Worm (Caenorhabditis elegans) whole organism, young adult: ENCODE measurements around the gene pmk-2.
A peak's percentile ranks its signal among the peaks of the same experiment; 100 is the strongest.

ENCODE experiments used
- C17E4.6 ChIP-seq: fragments of 200-800 bp; sonication (Bioruptor generic); IDR thresholded peaks from 2 replicates; pipeline ENCODE4 v1.3.6; 2022; ENCODE audit warnings: missing genetic modification reagents, missing genetic modification characterization, missing compliant biosample characterization
- D2030.7 ChIP-seq: fragments of 200-800 bp; sonication (Bioruptor generic); IDR thresholded peaks from 2 replicates; pipeline ENCODE4 v1.3.6; 2022; ENCODE audit warnings: missing genetic modification reagents, missing genetic modification characterization, missing compliant biosample characterization
- F23B12.7 ChIP-seq: sonication (generic microtip); optimal IDR thresholded peaks from 2 replicates; lab custom pipeline; 2017; ENCODE audit warnings: missing genetic modification characterization, mild to moderate bottlenecking, missing compliant biosample characterization, antibody characterized with exemption, moderate library complexity; ENCODE audit not compliant: insufficient read depth
- F33H1.4 ChIP-seq: fragments of 200-800 bp; sonication (Bioruptor generic); IDR thresholded peaks from 2 replicates; pipeline ENCODE4 v1.3.6; 2022; ENCODE audit warnings: missing genetic modification reagents, missing genetic modification characterization, missing compliant biosample characterization
- F37B4.10 ChIP-seq: fragments of 200-800 bp; sonication (Bioruptor generic); IDR thresholded peaks from 2 replicates; pipeline ENCODE4 v1.3.6; 2022; ENCODE audit warnings: missing genetic modification characterization, missing compliant biosample characterization
- T07F8.4 ChIP-seq: sonication (generic microtip); optimal IDR thresholded peaks from 2 replicates; lab custom pipeline; 2016; ENCODE audit warnings: mild to moderate bottlenecking, missing genetic modification characterization, moderate library complexity, missing compliant biosample characterization
- Y53G8AR.9 ChIP-seq: fragments of 200-800 bp; sonication (Bioruptor generic); conservative IDR thresholded peaks from 2 replicates; pipeline ENCODE4 v1.3.6; 2022; ENCODE audit warnings: missing genetic modification reagents, missing genetic modification characterization, missing compliant biosample characterization
- Y95B8A.8 ChIP-seq: fragments of 200-800 bp; sonication (Bioruptor generic); IDR thresholded peaks from 2 replicates; pipeline ENCODE4 v1.3.6; 2022; ENCODE audit warnings: missing genetic modification reagents, missing genetic modification characterization, missing compliant biosample characterization
- akir-1 ChIP-seq: fragments of 200-800 bp; sonication (Bioruptor generic); optimal IDR thresholded peaks from 2 replicates; lab custom pipeline; 2018; ENCODE audit warnings: mild to moderate bottlenecking, missing genetic modification characterization, moderate library complexity, missing compliant biosample characterization
- aptf-2 ChIP-seq: fragments of 200-800 bp; sonication (Bioruptor generic); conservative IDR thresholded peaks from 2 replicates; pipeline ENCODE4 v1.3.6; 2022; ENCODE audit warnings: missing genetic modification reagents, missing genetic modification characterization, missing compliant biosample characterization
- attf-6 ChIP-seq: fragments of 200-800 bp; sonication (Bioruptor generic); IDR thresholded peaks from 2 replicates; pipeline ENCODE4 v1.3.6; 2022; ENCODE audit warnings: missing genetic modification reagents, missing genetic modification characterization, missing compliant biosample characterization
- bed-2 ChIP-seq: fragments of 200-800 bp; sonication (Bioruptor generic); IDR thresholded peaks from 2 replicates; pipeline ENCODE4 v1.3.6; 2022; ENCODE audit warnings: missing genetic modification reagents, missing genetic modification characterization, missing compliant biosample characterization
- efl-1 ChIP-seq: fragments of 150-350 bp; optimal IDR thresholded peaks from 2 replicates; lab custom pipeline; 2014; ENCODE audit warnings: missing biosample characterization, missing genetic modification reagents, missing genetic modification characterization
- gei-17 ChIP-seq: fragments of 200-800 bp; sonication (Bioruptor generic); optimal IDR thresholded peaks from 2 replicates; lab custom pipeline; 2018; ENCODE audit warnings: mild to moderate bottlenecking, missing genetic modification characterization, missing compliant biosample characterization
- him-1 ChIP-seq: sonication (generic microtip); optimal IDR thresholded peaks from 2 replicates; lab custom pipeline; 2016; ENCODE audit warnings: missing genotype, missing genetic modification reagents, missing genetic modification characterization, missing compliant biosample characterization
- hlh-12 ChIP-seq: sonication (generic microtip); optimal IDR thresholded peaks from 2 replicates; lab custom pipeline; 2016; ENCODE audit warnings: missing genetic modification characterization, missing compliant biosample characterization
- hmg-1.2 ChIP-seq: fragments of 200-800 bp; sonication (Bioruptor generic); IDR thresholded peaks from 2 replicates; pipeline ENCODE4 v1.3.6; 2022; ENCODE audit warnings: missing genetic modification reagents, missing genetic modification characterization, missing compliant biosample characterization
- let-607 ChIP-seq, 2 experiments: fragments of 200-800 bp in 1 of 2; sonication (Bioruptor generic) in 1 of 2; sonication (generic microtip) in 1 of 2; optimal IDR thresholded peaks; 2 replicates each; lab custom pipeline; 2016 to 2018; ENCODE audit warnings: mild to moderate bottlenecking in 2 of 2, missing compliant biosample characterization in 2 of 2, missing genetic modification characterization in 2 of 2, moderate library complexity in 2 of 2, missing genotype in 1 of 2
- lin-35 ChIP-seq, 3 experiments: fragments of 150-350 bp in 2 of 3; sonication (generic microtip) in 1 of 3; optimal IDR thresholded peaks; 2 replicates each; lab custom pipeline; 2014 to 2018; ENCODE audit warnings: missing biosample characterization in 3 of 3, missing genetic modification characterization in 3 of 3, missing genetic modification reagents in 3 of 3
- lin-40 ChIP-seq: sonication (generic microtip); optimal IDR thresholded peaks from 2 replicates; lab custom pipeline; 2016; ENCODE audit warnings: missing genetic modification characterization, mild to moderate bottlenecking, missing compliant biosample characterization, missing genotype, missing genetic modification reagents
- lin-54 ChIP-seq: fragments of 200-800 bp; sonication (Bioruptor generic); optimal IDR thresholded peaks from 2 replicates; lab custom pipeline; 2018; ENCODE audit warnings: mild to moderate bottlenecking, missing genetic modification characterization, missing compliant biosample characterization
- madf-10 ChIP-seq: sonication (generic microtip); optimal IDR thresholded peaks from 2 replicates; lab custom pipeline; 2016; ENCODE audit warnings: mild to moderate bottlenecking, missing genetic modification characterization, missing compliant biosample characterization
- madf-8 ChIP-seq: fragments of 200-800 bp; sonication (Bioruptor generic); conservative IDR thresholded peaks from 2 replicates; pipeline ENCODE4 v1.3.6; 2022; ENCODE audit warnings: missing genetic modification reagents, missing genetic modification characterization, missing compliant biosample characterization
- mel-28 ChIP-seq: sonication (generic microtip); optimal IDR thresholded peaks from 2 replicates; lab custom pipeline; 2016; ENCODE audit warnings: borderline replicate concordance, mild to moderate bottlenecking, missing genetic modification characterization, missing compliant biosample characterization
- nfyb-1 ChIP-seq: fragments of 200-800 bp; sonication (Bioruptor generic); IDR thresholded peaks from 2 replicates; pipeline ENCODE4 v1.3.6; 2022; ENCODE audit warnings: missing genetic modification reagents, missing genetic modification characterization, missing compliant biosample characterization
- nhr-80 ChIP-seq: sonication (generic microtip); optimal IDR thresholded peaks from 2 replicates; lab custom pipeline; 2016; ENCODE audit warnings: missing genetic modification characterization, missing compliant biosample characterization
- nhr-90 ChIP-seq: sonication (generic microtip); optimal IDR thresholded peaks from 2 replicates; lab custom pipeline; 2016; ENCODE audit warnings: missing genotype, mild to moderate bottlenecking, missing genetic modification characterization, missing compliant biosample characterization
- sea-2 ChIP-seq: fragments of 200-800 bp; sonication (Bioruptor generic); IDR thresholded peaks from 2 replicates; pipeline ENCODE4 v1.3.6; 2022; ENCODE audit warnings: missing genetic modification characterization, missing compliant biosample characterization
- sptf-2 ChIP-seq: fragments of 200-800 bp; sonication (Bioruptor generic); optimal IDR thresholded peaks from 2 replicates; lab custom pipeline; 2018; ENCODE audit warnings: mild to moderate bottlenecking, missing genetic modification characterization, missing compliant biosample characterization
- tbx-9 ChIP-seq: sonication (generic microtip); optimal IDR thresholded peaks from 2 replicates; lab custom pipeline; 2016; ENCODE audit warnings: borderline replicate concordance, missing genetic modification characterization, inconsistent platforms, missing compliant biosample characterization
- zim-3 ChIP-seq: sonication (generic microtip); optimal IDR thresholded peaks from 2 replicates; lab custom pipeline; 2017; ENCODE audit warnings: mild to moderate bottlenecking, missing genetic modification characterization, moderate library complexity, missing compliant biosample characterization

Gene pmk-2

ce11 chrIV:8152145-8152544, 8.8 kb downstream of the pmk-2 start, which contains the start of gene faah-2:
faah-2 (plus strand) TSS chrIV:8152445.
- TF ChIP-seq mel-28 (tag; lab: Kevin White, UChicago) = no peak

- TF ChIP-seq Y95B8A.8 (GFP tag; lab: Robert Waterston, UW) (no peak), D2030.7 (GFP tag; lab: Robert Waterston, UW) (no peak), let-607 (tag; optimal IDR thresholded peaks at IDR 0.05; lab: Kevin White, UChicago) (no peak), T07F8.4 (tag; lab: Kevin White, UChicago) (no peak), nhr-80 (tag; lab: Kevin White, UChicago) (peak; percentile 16), gei-17 (GFP tag; lab: Kevin White, UChicago) (no peak), madf-10 (tag; lab: Kevin White, UChicago) (no peak), nfyb-1 (GFP tag; lab: Robert Waterston, UW) (0 out of 2 replicates have a peak, but pooled peaks have one; percentile 13), him-1 (tag; lab: Kevin White, UChicago) (no peak), sptf-2 (GFP tag; lab: Kevin White, UChicago) (no peak), hlh-12 (tag; lab: Kevin White, UChicago) (no peak), aptf-2 (GFP tag; lab: Robert Waterston, UW) (no peak), lin-54 (no peak)
Measured at ce11 chrIV:8152688-8153087, 9.4 kb downstream of the pmk-2 start.

- TF ChIP-seq lin-35 (GFP tag; optimal IDR thresholded peaks at IDR 0.05; lab: Kevin White, UChicago) (no peak), hmg-1.2 (GFP tag; lab: Robert Waterston, UW) (0 out of 2 replicates have a peak, but pooled peaks have one; percentile 10)
Measured at ce11 chrIV:8153163-8153562, 9.9 kb downstream of the pmk-2 start.

- TF ChIP-seq zim-3 (no peak), nhr-90 (tag; lab: Kevin White, UChicago) (peak; percentile 20)
- TF ChIP-seq, all 124 proteins: peak for 1
Measured at ce11 chrIV:8154966-8155365, 11.7 kb downstream of the pmk-2 start.

- no peak for TF ChIP-seq sea-2 (GFP tag; lab: Robert Waterston, UW)
- no peak for TF ChIP-seq F33H1.4
- TF ChIP-seq madf-8 (GFP tag; lab: Robert Waterston, UW) = no peak
- TF ChIP-seq Y53G8AR.9 (GFP tag; lab: Robert Waterston, UW) = no peak
- TF ChIP-seq akir-1 = no peak
- no peak for TF ChIP-seq F37B4.10 (GFP tag; lab: Robert Waterston, UW)
- TF ChIP-seq mel-28 (tag; lab: Kevin White, UChicago) = no peak
- no peak for TF ChIP-seq lin-40 (tag; lab: Kevin White, UChicago)
- TF ChIP-seq him-1 (tag; lab: Kevin White, UChicago) = no peak
- no peak for TF ChIP-seq efl-1
- no peak for TF ChIP-seq attf-6
- TF ChIP-seq F23B12.7 (tag; lab: Kevin White, UChicago) = no peak
- no peak for TF ChIP-seq tbx-9 (tag; lab: Kevin White, UChicago)
- TF ChIP-seq hmg-1.2 (GFP tag; lab: Robert Waterston, UW) = no peak
- no peak for TF ChIP-seq C17E4.6 (GFP tag; lab: Robert Waterston, UW)
- no peak for TF ChIP-seq hlh-12 (tag; lab: Kevin White, UChicago)
- TF ChIP-seq bed-2 (GFP tag; lab: Robert Waterston, UW) = no peak
Measured at ce11 chrIV:8157161-8157560, 13.9 kb downstream of the pmk-2 start, which contains the start of gene B0218.5. B0218.5 (minus strand) TSS chrIV:8157261.
